Worm (Caenorhabditis elegans) whole organism, young adult: ENCODE measurements around the gene nstp-7.

Experiments used
- F23B12.7 ChIP-seq: sonication (generic microtip); optimal IDR thresholded peaks from 2 replicates; lab custom pipeline; 2017; ENCODE audit warnings: missing genetic modification characterization, mild to moderate bottlenecking, missing compliant biosample characterization, antibody characterized with exemption, moderate library complexity; ENCODE audit not compliant: insufficient read depth
- let-607 ChIP-seq, 2 experiments: fragments of 200-800 bp in 1 of 2; sonication (Bioruptor generic) in 1 of 2; sonication (generic microtip) in 1 of 2; optimal IDR thresholded peaks; 2 replicates each; lab custom pipeline; 2016 to 2018; ENCODE audit warnings: mild to moderate bottlenecking in 2 of 2, missing compliant biosample characterization in 2 of 2, missing genetic modification characterization in 2 of 2, moderate library complexity in 2 of 2, missing genotype in 1 of 2
- unc-62 ChIP-seq: fragments of 150-350 bp; optimal IDR thresholded peaks from 2 replicates; lab custom pipeline; 2014; ENCODE audit warnings: missing biosample characterization, missing genetic modification reagents, missing genetic modification characterization

- no peak for TF ChIP-seq F23B12.7 (tag; lab: Kevin White, UChicago)
- no peak for TF ChIP-seq let-607 (tag; optimal IDR thresholded peaks at IDR 0.05; lab: Kevin White, UChicago)
- TF ChIP-seq unc-62 (GFP tag; lab: Kevin White, UChicago) = no peak
Observed at ce11 chrV:598626-599025, 16.9 kb downstream of the nstp-7 start.
